Worm (Caenorhabditis elegans) whole organism, early embryonic: ENCODE data around the gene ceh-83.

Experiments
- B0310.2 ChIP-seq: sonication (generic microtip); optimal IDR thresholded peaks from 2 replicates; lab custom pipeline; 2016; ENCODE audit warnings: mild to moderate bottlenecking, missing genetic modification characterization, missing compliant biosample characterization
- F13C5.2 ChIP-seq: sonication (generic microtip); optimal IDR thresholded peaks from 2 replicates; lab custom pipeline; 2017; ENCODE audit warnings: mild to moderate bottlenecking, missing genetic modification characterization, inconsistent platforms, missing compliant biosample characterization
- aly-1 ChIP-seq: sonication (generic microtip); optimal IDR thresholded peaks from 2 replicates; lab custom pipeline; 2016; ENCODE audit warnings: missing genetic modification characterization, missing compliant biosample characterization
- ama-1 ChIP-seq: fragments of 150-350 bp; optimal IDR thresholded peaks from 2 replicates; lab custom pipeline; 2014
- ceh-13 ChIP-seq: fragments of 200-800 bp; sonication (Bioruptor generic); optimal IDR thresholded peaks from 2 replicates; lab custom pipeline; 2018; ENCODE audit warnings: mild to moderate bottlenecking, missing genetic modification characterization, missing compliant biosample characterization
- ceh-36 ChIP-seq: sonication (generic microtip); optimal IDR thresholded peaks from 2 replicates; lab custom pipeline; 2016; ENCODE audit warnings: missing genetic modification characterization, inconsistent platforms, missing compliant biosample characterization
- ets-7 ChIP-seq: sonication (generic microtip); optimal IDR thresholded peaks from 2 replicates; lab custom pipeline; 2016; ENCODE audit warnings: missing genotype, missing genetic modification characterization, missing compliant biosample characterization
- flt-1 ChIP-seq: fragments of 200-800 bp; sonication (Bioruptor generic); IDR thresholded peaks from 2 replicates; pipeline ENCODE4 v1.3.6; 2022; ENCODE audit warnings: missing genetic modification characterization, missing compliant biosample characterization
- hmbx-1 ChIP-seq: sonication (generic microtip); optimal IDR thresholded peaks from 2 replicates; lab custom pipeline; 2016; ENCODE audit warnings: mild to moderate bottlenecking, missing genetic modification characterization, missing compliant biosample characterization
- hmg-4 ChIP-seq: fragments of 200-800 bp; sonication (Bioruptor generic); optimal IDR thresholded peaks from 2 replicates; lab custom pipeline; 2018; ENCODE audit warnings: mild to moderate bottlenecking, missing genetic modification characterization, missing compliant biosample characterization
- hnd-1 ChIP-seq: sonication (generic microtip); optimal IDR thresholded peaks from 2 replicates; lab custom pipeline; 2016; ENCODE audit warnings: missing genetic modification characterization, missing compliant biosample characterization
- pes-1 ChIP-seq: fragments of 200-800 bp; sonication (Bioruptor generic); IDR thresholded peaks from 2 replicates; pipeline ENCODE4 v1.3.6; 2022; ENCODE audit warnings: missing genetic modification reagents, missing genetic modification characterization, missing compliant biosample characterization
- scrt-1 ChIP-seq: fragments of 200-800 bp; sonication (Bioruptor generic); IDR thresholded peaks from 2 replicates; pipeline ENCODE4 v1.3.6; 2022; ENCODE audit warnings: missing genetic modification characterization, missing compliant biosample characterization
- sea-1 ChIP-seq: fragments of 200-800 bp; sonication (Bioruptor generic); conservative IDR thresholded peaks from 2 replicates; pipeline ENCODE4 v1.3.6; 2022; ENCODE audit warnings: missing genetic modification characterization, missing compliant biosample characterization
- tbx-11 ChIP-seq: fragments of 200-800 bp; sonication (Bioruptor generic); IDR thresholded peaks from 2 replicates; pipeline ENCODE4 v1.3.6; 2022; ENCODE audit warnings: missing genetic modification characterization, missing compliant biosample characterization
- tbx-37 ChIP-seq: fragments of 200-800 bp; sonication (Bioruptor generic); conservative IDR thresholded peaks from 2 replicates; pipeline ENCODE4 v1.3.6; 2022; ENCODE audit warnings: missing genetic modification reagents, missing genetic modification characterization, missing compliant biosample characterization
- tra-4 ChIP-seq: sonication (generic microtip); optimal IDR thresholded peaks from 2 replicates; lab custom pipeline; 2017; ENCODE audit warnings: missing genetic modification characterization, missing compliant biosample characterization

The ceh-83 gene

DNA sequence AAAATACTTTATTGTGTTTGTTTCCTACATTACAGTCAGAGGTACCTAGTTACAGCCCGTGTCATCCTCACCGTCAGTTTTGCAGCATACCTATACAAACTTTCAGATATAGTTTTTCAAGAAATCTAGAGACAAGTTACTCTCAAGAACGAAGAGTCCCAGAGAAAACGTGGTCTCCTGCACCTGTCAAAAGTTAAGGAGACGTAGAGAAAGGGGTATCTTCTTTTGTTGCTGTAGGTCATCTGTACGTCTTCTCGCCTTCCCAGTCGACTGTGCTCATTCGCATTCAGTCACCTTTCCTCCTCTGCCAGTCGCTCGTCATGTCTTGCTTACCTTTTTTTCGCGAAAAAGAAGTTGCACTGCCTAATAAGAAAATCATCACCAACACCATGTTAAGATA is 25.2 kb upstream of the ceh-83 start, which contains the start of gene F36H5.4:
F36H5.4 (plus strand) TSS at position 301 of the 400 bp plus-strand sequence.
- no peak for TF ChIP-seq ama-1
- TF ChIP-seq ets-7 = no peak
- TF ChIP-seq B0310.2 = no peak
- TF ChIP-seq hmg-4 (GFP tag; lab: Kevin White, UChicago) = no peak
- no peak for TF ChIP-seq sea-1
- TF ChIP-seq flt-1 (GFP tag; lab: Robert Waterston, UW) = no peak
- no peak for TF ChIP-seq ceh-13

DNA sequence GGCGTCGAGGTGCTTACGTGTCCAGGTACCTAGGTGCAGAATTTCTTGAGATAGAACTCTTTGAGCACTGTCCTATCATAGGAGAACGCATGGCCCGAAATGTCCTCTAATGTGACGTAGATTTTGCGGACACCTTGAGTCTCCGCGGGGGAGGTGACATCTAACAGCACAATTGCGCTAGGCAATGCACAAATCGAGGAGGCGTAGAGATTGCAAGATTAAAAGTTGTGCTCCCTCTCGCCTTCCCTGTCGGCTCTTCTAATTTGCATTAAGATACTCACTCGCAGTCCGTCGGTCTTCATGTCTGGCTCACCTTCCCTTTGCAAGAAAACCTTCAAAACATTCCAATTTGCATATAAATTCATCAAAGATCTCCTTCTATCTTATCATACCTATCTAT is 23.3 kb upstream of the ceh-83 start, which contains the start of gene F36H5.18:
F36H5.18 (plus strand) TSS at position 301 of the 400 bp plus-strand sequence.
- TF ChIP-seq B0310.2 = no peak
- no peak for TF ChIP-seq ceh-36
- TF ChIP-seq hmbx-1 = no peak
- no peak for TF ChIP-seq sea-1
- TF ChIP-seq ceh-13 = no peak
- TF ChIP-seq tra-4 = no peak
- no peak for TF ChIP-seq hnd-1 (tag; lab: Kevin White, UChicago)
- TF ChIP-seq flt-1 (GFP tag; lab: Robert Waterston, UW) = no peak
- TF ChIP-seq tbx-37 = no peak
- no peak for TF ChIP-seq hmg-4 (GFP tag; lab: Kevin White, UChicago)
- no peak for TF ChIP-seq tbx-11
- TF ChIP-seq scrt-1 (GFP tag; lab: Robert Waterston, UW) = no peak
- TF ChIP-seq pes-1 (GFP tag; lab: Robert Waterston, UW) = no peak
- no peak for TF ChIP-seq F13C5.2
- no peak for TF ChIP-seq ets-7
- no peak for TF ChIP-seq aly-1
- no peak for TF ChIP-seq ama-1

DNA sequence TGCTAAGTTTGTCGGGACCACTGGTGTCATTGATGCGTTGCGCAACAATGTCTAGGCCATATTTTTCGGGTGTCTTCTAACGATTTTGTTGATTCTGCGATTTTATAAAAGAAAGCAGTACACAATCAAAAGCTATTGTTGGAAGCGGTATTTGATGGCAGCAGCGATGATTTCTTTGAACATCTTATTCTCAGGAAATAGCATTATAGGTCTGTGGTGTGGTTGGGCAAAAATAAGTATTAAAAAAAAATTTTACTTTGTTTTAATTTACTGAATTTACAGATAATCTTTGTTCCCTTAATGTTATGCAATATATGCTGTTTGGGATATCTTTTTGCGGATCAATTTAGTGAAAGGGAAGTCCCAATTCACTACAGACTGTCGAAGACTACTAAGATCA is 20.7 kb upstream of the ceh-83 start, which contains the start of gene F36H5.10:
F36H5.10 (plus strand) TSS at position 301 of the 400 bp plus-strand sequence.
- TF ChIP-seq tbx-37 (no peak), ceh-13 (no peak), tbx-11 (no peak)

DNA sequence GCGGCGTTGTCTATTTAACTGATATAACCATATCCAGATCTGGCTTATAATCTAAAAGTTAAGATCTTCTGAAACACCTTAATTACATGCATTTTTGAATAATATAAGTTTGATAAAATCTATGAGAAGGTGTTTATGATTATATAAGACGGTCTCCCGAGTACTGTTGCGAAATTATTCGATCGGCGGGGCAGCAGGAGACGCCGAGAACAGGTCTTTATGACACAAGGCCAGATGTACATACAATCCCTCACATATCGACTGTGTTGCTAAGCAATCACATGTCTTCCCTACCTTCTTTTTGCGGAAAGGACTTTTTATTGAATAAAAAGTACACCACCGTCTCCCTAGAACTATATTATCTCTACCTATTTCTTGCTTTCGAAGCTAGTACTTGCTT is 20.2 kb upstream of the ceh-83 start, which contains the start of gene fbxb-53:
fbxb-53 (plus strand) TSS at position 301 of the 400 bp plus-strand sequence.
- TF ChIP-seq hmbx-1 (no peak), hmg-4 (GFP tag; lab: Kevin White, UChicago) (no peak), hnd-1 (tag; lab: Kevin White, UChicago) (no peak), flt-1 (GFP tag; lab: Robert Waterston, UW) (no peak), pes-1 (GFP tag; lab: Robert Waterston, UW) (no peak), ceh-36 (no peak), aly-1 (no peak)

DNA sequence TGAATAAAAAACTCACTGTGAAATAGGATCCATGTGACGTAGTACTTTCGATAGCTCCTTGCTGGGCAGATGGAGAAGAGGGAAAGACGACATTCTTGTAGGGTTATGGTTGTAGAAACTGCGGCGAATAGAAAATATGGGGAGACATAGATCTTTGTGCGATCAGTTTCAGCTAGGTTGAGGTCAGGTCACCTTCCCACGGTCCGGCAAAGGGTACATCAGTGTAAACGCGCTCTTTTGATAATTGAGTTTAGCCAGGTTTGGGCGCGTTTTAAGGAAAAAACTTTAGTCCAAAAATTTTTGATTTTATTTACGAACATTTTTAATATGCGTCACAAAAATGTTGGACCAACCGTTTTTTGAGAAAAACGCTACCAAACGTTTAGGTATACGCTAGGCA is 19.7 kb upstream of the ceh-83 start, which contains the start of gene F36H5.17:
F36H5.17 (minus strand) TSS at position 101 of the 400 bp plus-strand sequence.
- no peak for TF ChIP-seq pes-1 (GFP tag; lab: Robert Waterston, UW)
- no peak for TF ChIP-seq flt-1 (GFP tag; lab: Robert Waterston, UW)
- TF ChIP-seq hmbx-1 = no peak
- no peak for TF ChIP-seq tbx-11
- TF ChIP-seq ama-1 = no peak
- TF ChIP-seq hmg-4 (GFP tag; lab: Kevin White, UChicago) = no peak
- TF ChIP-seq ceh-36 = no peak
- TF ChIP-seq ets-7 = no peak

DNA sequence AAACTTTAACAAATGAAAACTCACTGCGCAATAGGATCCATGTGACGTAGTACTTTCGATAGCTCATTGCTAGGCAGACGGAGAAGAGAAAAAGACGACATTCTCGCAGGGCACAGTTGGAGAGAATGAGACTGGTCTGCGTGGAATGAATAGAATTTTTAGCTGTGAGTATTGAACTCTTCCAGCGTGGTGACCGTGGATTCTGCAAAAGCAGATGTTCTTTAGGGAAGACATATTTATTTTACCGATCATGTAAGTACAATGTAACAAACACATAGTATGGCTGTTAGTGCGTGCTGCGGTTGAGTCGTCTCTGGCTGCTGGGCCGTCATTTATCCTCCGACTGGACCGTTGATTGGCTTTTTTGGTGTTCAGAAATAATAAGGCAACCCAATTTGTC is 16.7 kb upstream of the ceh-83 start, which contains the start of gene F36H5.9:
F36H5.9 (minus strand) TSS at position 101 of the 400 bp plus-strand sequence.
- TF ChIP-seq sea-1 (no peak), tbx-11 (no peak), ceh-36 (no peak), pes-1 (GFP tag; lab: Robert Waterston, UW) (no peak), ets-7 (no peak), ama-1 (no peak), hmg-4 (GFP tag; lab: Kevin White, UChicago) (no peak), F13C5.2 (no peak), scrt-1 (GFP tag; lab: Robert Waterston, UW) (no peak), flt-1 (GFP tag; lab: Robert Waterston, UW) (no peak), hnd-1 (tag; lab: Kevin White, UChicago) (no peak), tra-4 (no peak)

DNA sequence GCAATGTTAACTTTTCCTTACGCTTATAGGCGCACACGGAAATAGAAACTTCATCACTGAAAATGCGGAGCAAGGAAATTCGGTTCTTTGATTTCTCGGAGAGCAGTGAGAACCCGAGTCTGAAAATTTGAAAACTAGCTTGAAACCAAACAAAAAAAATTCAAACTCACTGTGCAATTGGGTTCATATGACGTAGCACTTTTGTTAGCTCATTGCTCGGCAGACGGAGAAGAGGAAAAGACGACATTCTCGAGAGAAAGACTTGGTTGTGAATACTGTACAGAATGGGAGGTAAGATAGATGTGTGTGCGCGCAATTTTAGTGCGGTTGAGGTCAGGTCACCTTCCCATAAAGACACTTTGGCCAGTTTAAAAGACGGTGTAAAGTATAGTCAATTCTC is 14.1 kb upstream of the ceh-83 start, which contains the start of the genes F36H5.13 and F36H5.8:
F36H5.13 (minus strand) TSS at position 101 of the 400 bp plus-strand sequence.
F36H5.8 (minus strand) TSS at position 274 of the 400 bp plus-strand sequence.
- TF ChIP-seq ets-7 = no peak
- TF ChIP-seq scrt-1 (GFP tag; lab: Robert Waterston, UW) = no peak
- no peak for TF ChIP-seq ceh-13
- TF ChIP-seq pes-1 (GFP tag; lab: Robert Waterston, UW) = no peak
- no peak for TF ChIP-seq hmg-4 (GFP tag; lab: Kevin White, UChicago)
- TF ChIP-seq ama-1 = no peak
- TF ChIP-seq F13C5.2 = no peak
- no peak for TF ChIP-seq tbx-37
- TF ChIP-seq hmbx-1 = no peak
- TF ChIP-seq B0310.2 = no peak
- TF ChIP-seq hnd-1 (tag; lab: Kevin White, UChicago) = no peak
- no peak for TF ChIP-seq sea-1
- no peak for TF ChIP-seq tbx-11
- no peak for TF ChIP-seq tra-4
- no peak for TF ChIP-seq ceh-36
- TF ChIP-seq flt-1 (GFP tag; lab: Robert Waterston, UW) = no peak
- TF ChIP-seq aly-1 = no peak

DNA sequence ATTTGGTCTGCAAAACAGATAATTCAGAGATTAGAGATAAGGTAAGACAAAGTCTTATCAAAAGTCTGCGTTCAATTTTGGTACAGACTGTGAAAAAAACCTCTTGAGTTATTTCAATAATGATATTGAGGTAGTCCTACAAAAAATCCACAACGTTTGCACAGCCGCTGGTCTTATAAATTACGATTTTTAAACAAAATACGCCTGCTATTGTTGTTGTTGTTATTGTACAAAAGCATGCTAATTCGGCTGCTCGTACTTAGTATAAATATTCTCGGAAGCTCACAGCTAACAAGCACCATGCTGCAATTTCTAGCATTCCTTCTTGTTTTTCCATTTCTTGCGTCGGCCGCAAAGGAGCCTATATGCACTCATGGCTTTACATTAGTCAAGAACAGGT is 7.8 kb upstream of the ceh-83 start, which contains the start of gene clec-19:
clec-19 (plus strand) TSS at position 301 of the 400 bp plus-strand sequence.
- no peak for TF ChIP-seq flt-1 (GFP tag; lab: Robert Waterston, UW)
- no peak for TF ChIP-seq pes-1 (GFP tag; lab: Robert Waterston, UW)
- no peak for TF ChIP-seq ets-7
- no peak for TF ChIP-seq scrt-1 (GFP tag; lab: Robert Waterston, UW)
- TF ChIP-seq tbx-37 = no peak
- TF ChIP-seq sea-1 = no peak
- no peak for TF ChIP-seq aly-1
- TF ChIP-seq B0310.2 = no peak
- TF ChIP-seq tra-4 = no peak
- no peak for TF ChIP-seq hnd-1 (tag; lab: Kevin White, UChicago)
- no peak for TF ChIP-seq ceh-13
- TF ChIP-seq hmbx-1 = no peak
- TF ChIP-seq hmg-4 (GFP tag; lab: Kevin White, UChicago) = no peak
- TF ChIP-seq tbx-11 = no peak
- TF ChIP-seq ama-1 = no peak
- no peak for TF ChIP-seq ceh-36
- no peak for TF ChIP-seq F13C5.2

DNA sequence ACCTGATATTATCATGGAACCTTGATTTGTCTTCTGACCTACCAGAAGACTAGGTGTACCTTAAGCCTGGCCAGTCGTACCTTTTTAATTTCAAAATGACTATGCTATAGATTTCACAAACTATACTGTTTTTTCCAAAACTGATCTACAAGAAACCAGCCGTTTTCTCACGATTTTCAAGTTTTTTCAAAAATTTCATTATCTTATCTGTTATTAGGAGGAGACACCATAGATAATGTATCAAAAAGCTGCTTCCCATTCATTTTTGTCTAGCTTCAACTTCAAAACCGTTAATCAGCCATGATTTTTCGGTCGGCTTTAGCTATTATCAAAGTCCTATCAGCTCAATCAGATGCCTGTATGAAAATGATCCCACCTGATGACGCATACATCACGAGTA is 6.2 kb upstream of the ceh-83 start, which contains the start of gene F36H5.12:
F36H5.12 (plus strand) TSS at position 301 of the 400 bp plus-strand sequence.
- no peak for TF ChIP-seq F13C5.2
- TF ChIP-seq flt-1 (GFP tag; lab: Robert Waterston, UW) = no peak
- no peak for TF ChIP-seq hmbx-1
- TF ChIP-seq hnd-1 (tag; lab: Kevin White, UChicago) = no peak
- TF ChIP-seq aly-1 = no peak
- TF ChIP-seq tbx-11 = no peak
- TF ChIP-seq tbx-37 = no peak
- no peak for TF ChIP-seq ceh-13
- TF ChIP-seq sea-1 = no peak
- no peak for TF ChIP-seq B0310.2
- TF ChIP-seq scrt-1 (GFP tag; lab: Robert Waterston, UW) = no peak
